Worm (Caenorhabditis elegans) whole organism, late embryonic: ENCODE measurements around the gene elk-2.
"Not testable (repeated sequence)": the region's sequence is repeated elsewhere in the genome, so short reads cannot be mapped to it uniquely, and the experiment has no call there.

Experiments used
- C08G9.2 ChIP-seq: sonication (generic microtip); optimal IDR thresholded peaks from 2 replicates; lab custom pipeline; 2016; ENCODE audit warnings: mild to moderate bottlenecking, missing genetic modification characterization, moderate library complexity, missing compliant biosample characterization
- K02D7.2 ChIP-seq: sonication (generic microtip); optimal IDR thresholded peaks from 2 replicates; lab custom pipeline; 2017; ENCODE audit warnings: mild to moderate bottlenecking, missing genetic modification characterization, missing compliant biosample characterization
- Y22D7AL.16 ChIP-seq: sonication (generic microtip); optimal IDR thresholded peaks from 2 replicates; lab custom pipeline; 2016; ENCODE audit warnings: missing genetic modification characterization, missing compliant biosample characterization
- ahr-1 ChIP-seq: sonication (generic microtip); optimal IDR thresholded peaks from 2 replicates; lab custom pipeline; 2016; ENCODE audit warnings: missing genetic modification characterization, missing compliant biosample characterization
- ama-1 ChIP-seq: fragments of 150-350 bp; optimal IDR thresholded peaks from 2 replicates; lab custom pipeline; 2014
- ceh-18 ChIP-seq: sonication (generic microtip); optimal IDR thresholded peaks from 2 replicates; lab custom pipeline; 2016; ENCODE audit warnings: missing genetic modification characterization, missing compliant biosample characterization
- ceh-19 ChIP-seq: fragments of 200-800 bp; sonication (Bioruptor generic); optimal IDR thresholded peaks from 2 replicates; lab custom pipeline; 2018; ENCODE audit warnings: mild to moderate bottlenecking, missing genetic modification characterization, missing compliant biosample characterization
- ceh-2 ChIP-seq: sonication (generic microtip); optimal IDR thresholded peaks from 2 replicates; lab custom pipeline; 2016; ENCODE audit warnings: missing genotype, missing genetic modification characterization, missing compliant biosample characterization
- ceh-22 ChIP-seq: sonication (generic microtip); optimal IDR thresholded peaks from 2 replicates; lab custom pipeline; 2017; ENCODE audit warnings: missing biosample characterization, missing genetic modification characterization
- ceh-30 ChIP-seq: fragments of 150-350 bp; optimal IDR thresholded peaks from 2 replicates; lab custom pipeline; 2014; ENCODE audit warnings: missing biosample characterization, missing genetic modification characterization
- ceh-34 ChIP-seq: sonication (generic microtip); optimal IDR thresholded peaks from 2 replicates; lab custom pipeline; 2016; ENCODE audit warnings: mild to moderate bottlenecking, missing genetic modification characterization, missing compliant biosample characterization
- ceh-45 ChIP-seq: fragments of 200-800 bp; sonication (Bioruptor generic); IDR thresholded peaks from 2 replicates; pipeline ENCODE4 v1.3.6; 2022; ENCODE audit warnings: missing genetic modification reagents, missing genetic modification characterization, missing compliant biosample characterization
- dmd-4 ChIP-seq: sonication (generic microtip); optimal IDR thresholded peaks from 2 replicates; lab custom pipeline; 2016; ENCODE audit warnings: borderline replicate concordance, missing genetic modification characterization, missing compliant biosample characterization
- dve-1 ChIP-seq: sonication (generic microtip); optimal IDR thresholded peaks from 2 replicates; lab custom pipeline; 2017; ENCODE audit warnings: antibody characterized with exemption, mild to moderate bottlenecking, missing genetic modification characterization, missing compliant biosample characterization
- elt-2 ChIP-seq: sonication (generic microtip); optimal IDR thresholded peaks from 2 replicates; lab custom pipeline; 2016; ENCODE audit warnings: missing genetic modification reagents, missing genetic modification characterization, missing compliant biosample characterization
- ets-4 ChIP-seq: sonication (generic microtip); optimal IDR thresholded peaks from 2 replicates; lab custom pipeline; 2016; ENCODE audit warnings: missing genetic modification characterization, missing compliant biosample characterization
- eyg-1 ChIP-seq: sonication (generic microtip); optimal IDR thresholded peaks from 2 replicates; lab custom pipeline; 2016; ENCODE audit warnings: missing genotype, missing genetic modification characterization, missing compliant biosample characterization
- fkh-10 ChIP-seq: fragments of 150-350 bp; optimal IDR thresholded peaks from 2 replicates; lab custom pipeline; 2014; ENCODE audit warnings: missing biosample characterization, missing genetic modification reagents, missing genetic modification characterization
- hlh-13 ChIP-seq: fragments of 200-800 bp; sonication (Bioruptor generic); optimal IDR thresholded peaks from 2 replicates; lab custom pipeline; 2018; ENCODE audit warnings: mild to moderate bottlenecking, missing genetic modification characterization, missing compliant biosample characterization
- hlh-6 ChIP-seq: sonication (generic microtip); optimal IDR thresholded peaks from 2 replicates; lab custom pipeline; 2016; ENCODE audit warnings: missing genotype, missing genetic modification characterization, missing compliant biosample characterization
- lim-6 ChIP-seq: sonication (generic microtip); optimal IDR thresholded peaks from 2 replicates; lab custom pipeline; 2016; ENCODE audit warnings: missing genetic modification characterization, missing compliant biosample characterization
- madf-2 ChIP-seq: sonication (generic microtip); optimal IDR thresholded peaks from 2 replicates; lab custom pipeline; 2017; ENCODE audit warnings: missing genetic modification characterization, missing compliant biosample characterization
- nfya-1 ChIP-seq: sonication (generic microtip); optimal IDR thresholded peaks from 2 replicates; lab custom pipeline; 2017; ENCODE audit warnings: missing genetic modification characterization, mild to moderate bottlenecking, missing compliant biosample characterization, antibody characterized with exemption, moderate library complexity
- npax-4 ChIP-seq: sonication (generic microtip); optimal IDR thresholded peaks from 2 replicates; lab custom pipeline; 2016; ENCODE audit warnings: missing genetic modification characterization, missing compliant biosample characterization
- odd-2 ChIP-seq: sonication (generic microtip); optimal IDR thresholded peaks from 2 replicates; lab custom pipeline; 2017; ENCODE audit warnings: antibody characterized with exemption, mild to moderate bottlenecking, missing genetic modification characterization, missing compliant biosample characterization
- pax-1 ChIP-seq: fragments of 150-350 bp; optimal IDR thresholded peaks from 2 replicates; lab custom pipeline; 2014; ENCODE audit warnings: missing biosample characterization, missing genetic modification characterization
- pha-2 ChIP-seq: sonication (generic microtip); optimal IDR thresholded peaks from 2 replicates; lab custom pipeline; 2017; ENCODE audit warnings: mild to moderate bottlenecking, missing genetic modification characterization, missing compliant biosample characterization
- pha-4 ChIP-seq: fragments of 150-350 bp; optimal IDR thresholded peaks from 2 replicates; lab custom pipeline; 2018; ENCODE audit warnings: missing biosample characterization, missing genetic modification reagents, missing genetic modification characterization
- pros-1 ChIP-seq: fragments of 150-350 bp; optimal IDR thresholded peaks from 2 replicates; lab custom pipeline; 2014; ENCODE audit warnings: missing biosample characterization, missing genetic modification reagents, missing genetic modification characterization
- ref-2 ChIP-seq: sonication (generic microtip); optimal IDR thresholded peaks from 2 replicates; lab custom pipeline; 2016; ENCODE audit warnings: missing genetic modification characterization, missing compliant biosample characterization
- sdc-2 ChIP-seq: sonication (generic microtip); optimal IDR thresholded peaks from 2 replicates; lab custom pipeline; 2016; ENCODE audit warnings: missing genotype, missing genetic modification characterization, missing compliant biosample characterization
- sox-2 ChIP-seq: fragments of 200-800 bp; sonication (Bioruptor generic); IDR thresholded peaks from 2 replicates; pipeline ENCODE4 v1.3.6; 2022; ENCODE audit warnings: missing genetic modification reagents, missing genetic modification characterization, missing compliant biosample characterization
- syd-9 ChIP-seq: sonication (generic microtip); optimal IDR thresholded peaks from 2 replicates; lab custom pipeline; 2016; ENCODE audit warnings: mild to moderate bottlenecking, missing genetic modification characterization, moderate library complexity, missing compliant biosample characterization
- unc-3 ChIP-seq, 2 experiments: fragments of 200-800 bp in 1 of 2; sonication (Bioruptor generic) in 1 of 2; sonication (generic microtip) in 1 of 2; conservative IDR thresholded peaks in 1 of 2; optimal IDR thresholded peaks in 1 of 2; 2 replicates each; pipeline versions ENCODE4 v1.3.6 to Lab custom; 2016 to 2022; ENCODE audit warnings: missing compliant biosample characterization in 2 of 2, missing genetic modification characterization in 2 of 2, missing genetic modification reagents in 1 of 2
- ztf-16 ChIP-seq: sonication (generic microtip); optimal IDR thresholded peaks from 2 replicates; lab custom pipeline; 2017; ENCODE audit warnings: missing genetic modification characterization, missing compliant biosample characterization

Gene elk-2

DNA sequence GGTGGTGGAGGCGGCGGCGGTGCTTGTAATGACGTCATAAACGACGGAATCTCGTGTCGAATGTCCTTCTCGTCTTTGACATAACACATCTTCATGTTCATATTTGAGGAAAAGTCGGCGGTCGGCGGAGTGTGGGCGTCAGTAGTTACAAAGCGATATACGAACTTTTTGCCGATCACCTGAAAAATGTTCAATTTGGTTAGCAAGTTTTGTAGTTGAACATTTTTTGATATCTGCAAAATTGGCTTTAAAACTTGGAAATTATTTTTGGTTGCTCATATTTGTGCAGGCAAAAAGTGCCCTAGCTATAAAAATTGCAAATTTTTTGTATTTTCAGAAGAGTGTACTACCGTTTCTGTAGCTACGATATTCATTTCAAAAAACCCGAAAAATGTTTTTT lies at the start of gene elk-2:
elk-2 (minus strand) TSS at position 101 of the 400 bp plus-strand sequence.
- TF ChIP-seq fkh-10 (GFP tag; lab: Kevin White, UChicago); hlh-6 (tag; lab: Kevin White, UChicago); eyg-1: not testable (repeated sequence)
- TF ChIP-seq, all 69 proteins: peak for 0; not testable (repeated sequence) for 69

ce11 chrX:147824-148223 lies 39.0 kb upstream of the elk-2 start, which contains the start of gene Y73B3A.11:
Y73B3A.11 (plus strand) TSS chrX:148124.
- TF ChIP-seq sox-2 (GFP tag; lab: Robert Waterston, UW) (no peak), C08G9.2 (no peak), ceh-18 (tag; lab: Kevin White, UChicago) (no peak), ceh-30 (no peak), pax-1 (tag; lab: Kevin White, UChicago) (no peak), lim-6 (tag; lab: Kevin White, UChicago) (no peak), Y22D7AL.16 (no peak), npax-4 (tag; lab: Kevin White, UChicago) (no peak), sdc-2 (no peak), ama-1 (lab: Kevin White, UChicago) (no peak)

- TF ChIP-seq ceh-45 (no peak), ceh-18 (tag; lab: Kevin White, UChicago) (peak; percentile 95)
These were observed 38.0 kb upstream of the elk-2 start for ce11 chrX:146832-147231.

DNA sequence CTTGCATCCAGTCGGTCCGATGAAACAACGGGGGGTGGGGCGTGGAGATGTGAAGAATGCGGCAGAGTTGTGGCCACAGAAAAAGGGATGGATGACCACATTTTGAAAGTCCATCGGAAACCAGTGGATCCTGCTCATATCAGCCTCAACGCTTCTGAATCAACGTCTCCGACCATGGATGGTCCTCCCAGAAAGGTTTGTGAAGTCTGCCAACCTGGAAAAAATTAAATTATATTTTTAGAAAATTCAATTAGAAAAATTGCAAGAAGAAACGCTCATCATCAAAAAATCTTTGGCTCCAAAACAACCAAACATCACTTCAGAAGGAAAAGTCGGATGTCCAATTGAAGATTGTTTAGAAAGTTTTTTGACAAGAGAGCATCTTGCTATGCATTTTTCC lies 32.3 kb upstream of the elk-2 start, which contains the start of gene Y73B3A.8:
Y73B3A.8 (minus strand) TSS at position 101 of the 400 bp plus-strand sequence.
- no peak for TF ChIP-seq ceh-2 (tag; lab: Kevin White, UChicago)
- no peak for TF ChIP-seq ets-4 (tag; lab: Kevin White, UChicago)
- TF ChIP-seq odd-2 (tag; lab: Kevin White, UChicago), result no peak
- no peak for TF ChIP-seq ceh-19
- no peak for TF ChIP-seq pha-2 (tag; lab: Kevin White, UChicago)
- TF ChIP-seq K02D7.2, result no peak
- TF ChIP-seq sox-2 (GFP tag; lab: Robert Waterston, UW), result no peak
- no peak for TF ChIP-seq hlh-6 (tag; lab: Kevin White, UChicago)
- TF ChIP-seq madf-2 (tag; lab: Kevin White, UChicago), result no peak
- TF ChIP-seq hlh-13, result no peak
- TF ChIP-seq unc-3 (GFP tag; conservative IDR thresholded peaks at IDR 0.05; lab: Robert Waterston, UW), result no peak
- no peak for TF ChIP-seq unc-3 (tag; optimal IDR thresholded peaks at IDR 0.05; lab: Kevin White, UChicago)

DNA sequence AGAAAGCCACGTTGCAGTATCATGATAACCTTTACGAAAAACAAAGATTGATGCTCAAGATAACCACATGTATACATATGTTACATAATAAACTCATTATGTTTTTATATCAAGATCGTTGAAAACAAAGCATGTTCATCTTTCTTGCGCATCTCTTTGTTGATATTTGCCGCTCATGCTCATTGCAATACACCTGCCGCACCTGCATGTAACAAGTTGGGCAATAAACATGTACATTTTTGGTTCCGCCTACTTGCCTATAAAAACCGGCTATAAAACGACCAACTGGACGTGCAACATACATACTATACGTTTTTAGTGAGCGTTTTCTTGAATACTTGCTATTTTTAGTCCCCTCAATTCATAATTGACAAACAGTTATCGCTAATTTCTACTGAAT lies 10.5 kb upstream of the elk-2 start, which contains the start of gene fbxa-16:
fbxa-16 (plus strand) TSS at position 301 of the 400 bp plus-strand sequence.
- TF ChIP-seq ceh-22 (tag; lab: Kevin White, UChicago); ceh-30; ceh-2 (tag; lab: Kevin White, UChicago): not testable (repeated sequence)

DNA sequence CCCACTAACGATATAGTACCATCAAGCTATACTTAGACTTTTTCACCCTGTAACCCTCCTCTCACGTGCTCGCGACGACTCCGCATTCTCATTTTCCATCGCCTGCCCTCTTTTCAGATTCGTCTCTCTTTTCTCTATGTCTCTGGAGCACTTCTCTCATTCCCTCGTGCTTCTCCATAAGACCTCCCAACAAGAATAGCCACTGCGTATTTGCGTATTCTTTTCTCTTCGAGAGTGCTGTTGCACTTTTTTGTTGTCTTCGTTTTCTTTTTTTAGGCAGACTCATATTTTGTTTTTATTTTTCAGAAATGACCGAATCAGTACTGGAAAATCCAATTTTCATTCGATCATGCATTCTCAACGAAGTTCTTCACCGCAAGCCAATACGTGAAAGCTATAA lies 8.3 kb upstream of the elk-2 start, which contains the start of gene fbxa-222:
fbxa-222 (plus strand) TSS at position 301 of the 400 bp plus-strand sequence.
- TF ChIP-seq ceh-34 (tag; lab: Kevin White, UChicago), result no peak
- TF ChIP-seq elt-2, result no peak
- TF ChIP-seq pros-1 (tag; lab: Kevin White, UChicago), result no peak
- no peak for TF ChIP-seq hlh-6 (tag; lab: Kevin White, UChicago)
- no peak for TF ChIP-seq ztf-16 (tag; lab: Kevin White, UChicago)
- no peak for TF ChIP-seq pha-4 (tag; lab: Kevin White, UChicago)
- no peak for TF ChIP-seq Y22D7AL.16
- no peak for TF ChIP-seq dmd-4 (tag; lab: Kevin White, UChicago)
- no peak for TF ChIP-seq dve-1 (tag; lab: Kevin White, UChicago)
- TF ChIP-seq syd-9 (tag; lab: Kevin White, UChicago), result no peak
- no peak for TF ChIP-seq eyg-1
- no peak for TF ChIP-seq ahr-1 (tag; lab: Kevin White, UChicago)
- no peak for TF ChIP-seq nfya-1
- no peak for TF ChIP-seq npax-4 (tag; lab: Kevin White, UChicago)
- no peak for TF ChIP-seq ref-2 (tag; lab: Kevin White, UChicago)
- TF ChIP-seq ets-4 (tag; lab: Kevin White, UChicago), result no peak
